Worm (Caenorhabditis elegans) whole organism, young adult: ENCODE measurements around the gene chc-1.

Experiments used
- B0019.2 ChIP-seq: fragments of 200-800 bp; sonication (Bioruptor generic); conservative IDR thresholded peaks from 2 replicates; pipeline ENCODE4 v1.3.6; 2022; ENCODE audit warnings: missing genetic modification reagents, missing genetic modification characterization, missing compliant biosample characterization
- B0336.3 ChIP-seq: fragments of 200-800 bp; sonication (Bioruptor generic); IDR thresholded peaks from 2 replicates; pipeline ENCODE4 v1.3.6; 2022; ENCODE audit warnings: missing genetic modification characterization, missing compliant biosample characterization
- C06A6.2 ChIP-seq: fragments of 200-800 bp; sonication (Bioruptor generic); conservative IDR thresholded peaks from 2 replicates; pipeline ENCODE4 v1.3.6; 2022; ENCODE audit warnings: missing genetic modification characterization, missing compliant biosample characterization
- F10E7.11 ChIP-seq: sonication (generic microtip); optimal IDR thresholded peaks from 2 replicates; lab custom pipeline; 2017; ENCODE audit warnings: mild to moderate bottlenecking, missing genetic modification characterization, moderate library complexity, missing compliant biosample characterization
- F33H1.4 ChIP-seq: fragments of 200-800 bp; sonication (Bioruptor generic); IDR thresholded peaks from 2 replicates; pipeline ENCODE4 v1.3.6; 2022; ENCODE audit warnings: missing genetic modification reagents, missing genetic modification characterization, missing compliant biosample characterization
- F49E8.2 ChIP-seq: sonication (generic microtip); optimal IDR thresholded peaks from 3 replicates; lab custom pipeline; 2017; ENCODE audit warnings: missing genetic modification characterization, mild to moderate bottlenecking, missing compliant biosample characterization, antibody characterized with exemption, moderate library complexity; ENCODE audit not compliant: insufficient read depth
- T26A5.8 ChIP-seq: sonication (generic microtip); optimal IDR thresholded peaks from 2 replicates; lab custom pipeline; 2016; ENCODE audit warnings: missing genetic modification characterization, missing compliant biosample characterization
- Y53F4B.3 ChIP-seq: fragments of 200-800 bp; sonication (Bioruptor generic); IDR thresholded peaks from 2 replicates; pipeline ENCODE4 v1.3.6; 2022; ENCODE audit warnings: missing genetic modification reagents, missing genetic modification characterization, missing compliant biosample characterization
- Y67H2A.10 ChIP-seq: fragments of 200-800 bp; sonication (Bioruptor generic); conservative IDR thresholded peaks from 2 replicates; pipeline ENCODE4 v1.3.6; 2022; ENCODE audit warnings: missing genetic modification reagents, missing genetic modification characterization, missing compliant biosample characterization
- ZK185.1 ChIP-seq: sonication (generic microtip); optimal IDR thresholded peaks from 2 replicates; lab custom pipeline; 2016; ENCODE audit warnings: mild to moderate bottlenecking, missing genetic modification characterization, missing compliant biosample characterization; ENCODE audit not compliant: poor library complexity, severe bottlenecking
- ama-1 ChIP-seq, 3 experiments: fragments of 150-350 bp in 1 of 3; sonication (generic microtip) in 2 of 3; optimal IDR thresholded peaks; 2 replicates each; lab custom pipeline; 2014 to 2018; ENCODE audit warnings: missing biosample characterization in 2 of 3, missing genetic modification characterization in 2 of 3, missing genetic modification reagents in 2 of 3
- aptf-3 ChIP-seq: fragments of 200-800 bp; sonication (Bioruptor generic); IDR thresholded peaks from 2 replicates; pipeline ENCODE4 v1.3.6; 2022; ENCODE audit warnings: missing genetic modification characterization, missing compliant biosample characterization
- athp-1 ChIP-seq: sonication (generic microtip); optimal IDR thresholded peaks from 2 replicates; lab custom pipeline; 2017; ENCODE audit warnings: mild to moderate bottlenecking, missing genetic modification characterization, missing compliant biosample characterization
- attf-5 ChIP-seq: fragments of 200-800 bp; sonication (Bioruptor generic); optimal IDR thresholded peaks from 2 replicates; lab custom pipeline; 2018; ENCODE audit warnings: mild to moderate bottlenecking, missing genetic modification characterization, missing compliant biosample characterization
- ceh-91 ChIP-seq: fragments of 200-800 bp; sonication (Bioruptor generic); IDR thresholded peaks from 2 replicates; pipeline ENCODE4 v1.3.6; 2022; ENCODE audit warnings: missing genetic modification reagents, missing genetic modification characterization, missing compliant biosample characterization
- chd-7 ChIP-seq: sonication (generic microtip); optimal IDR thresholded peaks from 2 replicates; lab custom pipeline; 2016; ENCODE audit warnings: mild to moderate bottlenecking, missing genetic modification characterization, moderate library complexity, missing compliant biosample characterization
- dox-1 ChIP-seq: fragments of 200-800 bp; sonication (Bioruptor generic); IDR thresholded peaks from 2 replicates; pipeline ENCODE4 v1.3.6; 2022; ENCODE audit warnings: missing genetic modification reagents, missing genetic modification characterization, missing compliant biosample characterization
- dpff-1 ChIP-seq: sonication (generic microtip); optimal IDR thresholded peaks from 2 replicates; lab custom pipeline; 2017; ENCODE audit warnings: mild to moderate bottlenecking, missing genetic modification characterization, missing compliant biosample characterization
- hlh-12 ChIP-seq: sonication (generic microtip); optimal IDR thresholded peaks from 2 replicates; lab custom pipeline; 2016; ENCODE audit warnings: missing genetic modification characterization, missing compliant biosample characterization
- hlh-26 ChIP-seq: fragments of 200-800 bp; sonication (Bioruptor generic); conservative IDR thresholded peaks from 2 replicates; pipeline ENCODE4 v1.3.6; 2022; ENCODE audit warnings: missing genetic modification reagents, missing genetic modification characterization, missing compliant biosample characterization
- hrde-1 ChIP-seq: sonication (generic microtip); optimal IDR thresholded peaks from 2 replicates; lab custom pipeline; 2016; ENCODE audit warnings: missing genetic modification characterization, mild to moderate bottlenecking, missing compliant biosample characterization, moderate library complexity, missing genotype, missing genetic modification reagents, borderline replicate concordance
- lin-26 ChIP-seq: fragments of 200-800 bp; sonication (Bioruptor generic); IDR thresholded peaks from 2 replicates; pipeline ENCODE4 v1.3.6; 2022; ENCODE audit warnings: missing genetic modification reagents, missing genetic modification characterization, missing compliant biosample characterization
- lin-35 ChIP-seq, 3 experiments: fragments of 150-350 bp in 2 of 3; sonication (generic microtip) in 1 of 3; optimal IDR thresholded peaks; 2 replicates each; lab custom pipeline; 2014 to 2018; ENCODE audit warnings: missing biosample characterization in 3 of 3, missing genetic modification characterization in 3 of 3, missing genetic modification reagents in 3 of 3
- lin-40 ChIP-seq: sonication (generic microtip); optimal IDR thresholded peaks from 2 replicates; lab custom pipeline; 2016; ENCODE audit warnings: missing genetic modification characterization, mild to moderate bottlenecking, missing compliant biosample characterization, missing genotype, missing genetic modification reagents
- madf-6 ChIP-seq: fragments of 200-800 bp; sonication (Bioruptor generic); IDR thresholded peaks from 2 replicates; pipeline ENCODE4 v1.3.6; 2022; ENCODE audit warnings: missing genetic modification reagents, missing genetic modification characterization, missing compliant biosample characterization
- mcd-1 ChIP-seq: fragments of 200-800 bp; sonication (Bioruptor generic); IDR thresholded peaks from 2 replicates; pipeline ENCODE4 v1.3.6; 2022; ENCODE audit warnings: missing genetic modification reagents, missing genetic modification characterization, missing compliant biosample characterization
- mel-28 ChIP-seq: sonication (generic microtip); optimal IDR thresholded peaks from 2 replicates; lab custom pipeline; 2016; ENCODE audit warnings: borderline replicate concordance, mild to moderate bottlenecking, missing genetic modification characterization, missing compliant biosample characterization
- mes-4 ChIP-seq: sonication (generic microtip); optimal IDR thresholded peaks from 2 replicates; lab custom pipeline; 2016; ENCODE audit warnings: missing genotype, missing genetic modification characterization, missing compliant biosample characterization
- nfya-1 ChIP-seq: sonication (generic microtip); optimal IDR thresholded peaks from 2 replicates; lab custom pipeline; 2017; ENCODE audit warnings: antibody characterized with exemption, missing compliant biosample characterization, missing genetic modification characterization, borderline replicate concordance; ENCODE audit not compliant: insufficient read depth
- nfyb-1 ChIP-seq: fragments of 200-800 bp; sonication (Bioruptor generic); IDR thresholded peaks from 2 replicates; pipeline ENCODE4 v1.3.6; 2022; ENCODE audit warnings: missing genetic modification reagents, missing genetic modification characterization, missing compliant biosample characterization
- pbrm-1 ChIP-seq: fragments of 200-800 bp; sonication (Bioruptor generic); IDR thresholded peaks from 2 replicates; pipeline ENCODE4 v1.3.6; 2022; ENCODE audit warnings: missing genetic modification reagents, missing genetic modification characterization, missing compliant biosample characterization
- rcor-1 ChIP-seq: fragments of 200-800 bp; sonication (Bioruptor generic); IDR thresholded peaks from 2 replicates; pipeline ENCODE4 v1.3.6; 2022; ENCODE audit warnings: missing genetic modification reagents, missing genetic modification characterization, missing compliant biosample characterization
- sdz-38 ChIP-seq: sonication (generic microtip); optimal IDR thresholded peaks from 2 replicates; lab custom pipeline; 2016; ENCODE audit warnings: missing genotype, missing genetic modification characterization, missing compliant biosample characterization
- snpc-1.3 ChIP-seq: sonication (generic microtip); optimal IDR thresholded peaks from 2 replicates; lab custom pipeline; 2017; ENCODE audit warnings: missing genetic modification characterization, mild to moderate bottlenecking, missing compliant biosample characterization, antibody characterized with exemption, moderate library complexity, missing genotype, missing genetic modification reagents; ENCODE audit not compliant: insufficient read depth
- sptf-2 ChIP-seq: fragments of 200-800 bp; sonication (Bioruptor generic); optimal IDR thresholded peaks from 2 replicates; lab custom pipeline; 2018; ENCODE audit warnings: mild to moderate bottlenecking, missing genetic modification characterization, missing compliant biosample characterization
- tbx-9 ChIP-seq: sonication (generic microtip); optimal IDR thresholded peaks from 2 replicates; lab custom pipeline; 2016; ENCODE audit warnings: borderline replicate concordance, missing genetic modification characterization, inconsistent platforms, missing compliant biosample characterization
- unc-62 ChIP-seq: fragments of 150-350 bp; optimal IDR thresholded peaks from 2 replicates; lab custom pipeline; 2014; ENCODE audit warnings: missing biosample characterization, missing genetic modification reagents, missing genetic modification characterization
- ztf-18 ChIP-seq: sonication (generic microtip); optimal IDR thresholded peaks from 2 replicates; lab custom pipeline; 2016; ENCODE audit warnings: missing genotype, mild to moderate bottlenecking, missing genetic modification characterization, missing compliant biosample characterization
- ztf-22 ChIP-seq: fragments of 200-800 bp; sonication (Bioruptor generic); optimal IDR thresholded peaks from 2 replicates; lab custom pipeline; 2018; ENCODE audit warnings: mild to moderate bottlenecking, missing genetic modification characterization, moderate library complexity, missing compliant biosample characterization
- ztf-25 ChIP-seq: fragments of 200-800 bp; sonication (Bioruptor generic); IDR thresholded peaks from 2 replicates; pipeline ENCODE4 v1.3.6; 2022; ENCODE audit warnings: missing genetic modification reagents, missing genetic modification characterization, missing compliant biosample characterization

The chc-1 gene

DNA sequence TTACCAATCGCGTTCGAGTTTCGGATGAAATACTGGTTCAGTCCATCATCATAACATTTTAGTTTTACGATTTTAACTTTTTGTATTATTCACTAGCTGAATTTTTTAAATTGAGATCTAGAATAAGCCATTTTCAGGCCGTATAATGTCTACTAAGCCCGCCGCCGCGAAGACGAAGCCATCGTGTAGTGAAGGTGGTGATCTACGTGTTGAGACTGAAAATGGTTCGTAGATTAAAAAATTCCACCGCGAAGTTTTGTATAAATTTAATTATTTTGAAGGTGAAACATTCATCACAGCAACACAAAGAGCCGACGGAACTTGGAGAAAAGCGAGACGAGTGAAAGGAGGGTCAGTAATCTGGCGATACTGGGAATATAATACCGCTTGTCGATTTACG, 6.1 kb downstream of the chc-1 start, which contains the start of gene T20G5.9 (continued):
- no peak for TF ChIP-seq ztf-25 (GFP tag; lab: Robert Waterston, UW)
- no peak for TF ChIP-seq F49E8.2 (tag; lab: Kevin White, UChicago)
- no peak for TF ChIP-seq ztf-18 (tag; lab: Kevin White, UChicago)
- TF ChIP-seq ceh-91: peak; percentile 49; the same call in 1 of the 2 replicates
- 0 out of 2 replicates have a peak, but pooled peaks have one; percentile 11 for TF ChIP-seq B0336.3 (GFP tag; lab: Robert Waterston, UW)
- TF ChIP-seq F33H1.4: peak; percentile 42; the same call in 1 of the 2 replicates
- TF ChIP-seq ama-1 (optimal IDR thresholded peaks at IDR 0.05; lab: Kevin White, UChicago): peak; percentile 31
- TF ChIP-seq ama-1 (GFP tag; optimal IDR thresholded peaks at IDR 0.05; lab: Kevin White, UChicago): peak in 1 of 2 experiments; percentile 19
- no peak for TF ChIP-seq mes-4 (tag; lab: Kevin White, UChicago)
- no peak for TF ChIP-seq sptf-2 (GFP tag; lab: Kevin White, UChicago)
- TF ChIP-seq lin-26: peak; percentile 36; the same call in 1 of the 2 replicates
- TF ChIP-seq hlh-26 (GFP tag; lab: Robert Waterston, UW): no peak
- 0 out of 2 replicates have a peak, but pooled peaks have one; percentile 20 for TF ChIP-seq B0019.2 (GFP tag; lab: Robert Waterston, UW)
- TF ChIP-seq madf-6 (GFP tag; lab: Robert Waterston, UW): peak; percentile 87
- TF ChIP-seq rcor-1 (GFP tag; lab: Robert Waterston, UW): peak; percentile 16; the same call in 1 of the 2 replicates
- no peak for TF ChIP-seq T26A5.8 (tag; lab: Kevin White, UChicago)
- peak; percentile 44 for TF ChIP-seq chd-7
- TF ChIP-seq nfyb-1 (GFP tag; lab: Robert Waterston, UW): 0 out of 2 replicates have a peak, but pooled peaks have one; percentile 49
- TF ChIP-seq athp-1 (tag; lab: Kevin White, UChicago): peak; percentile 57
- no peak for TF ChIP-seq C06A6.2
- TF ChIP-seq attf-5 (GFP tag; lab: Kevin White, UChicago): no peak
- no peak for TF ChIP-seq unc-62 (GFP tag; lab: Kevin White, UChicago)
- no peak for TF ChIP-seq mel-28
- no peak for TF ChIP-seq dpff-1
- TF ChIP-seq Y67H2A.10 (GFP tag; lab: Robert Waterston, UW): no peak
- no peak for TF ChIP-seq pbrm-1 (GFP tag; lab: Robert Waterston, UW)
- no peak for TF ChIP-seq lin-40
- TF ChIP-seq Y53F4B.3 (GFP tag; lab: Robert Waterston, UW): no peak
- no peak for TF ChIP-seq ZK185.1 (tag; lab: Kevin White, UChicago)
- TF ChIP-seq sdz-38 (tag; lab: Kevin White, UChicago): no peak
- TF ChIP-seq lin-35 (GFP tag; optimal IDR thresholded peaks at IDR 0.05; lab: Kevin White, UChicago): no peak
- no peak for TF ChIP-seq tbx-9 (tag; lab: Kevin White, UChicago)
- 0 out of 2 replicates have a peak, but pooled peaks have one; percentile 25 for TF ChIP-seq mcd-1 (GFP tag; lab: Robert Waterston, UW)
- no peak for TF ChIP-seq dox-1 (GFP tag; lab: Robert Waterston, UW)
- no peak for TF ChIP-seq ztf-22
- no peak for TF ChIP-seq aptf-3 (GFP tag; lab: Robert Waterston, UW)
- TF ChIP-seq F10E7.11 (tag; lab: Kevin White, UChicago): no peak
- no peak for TF ChIP-seq snpc-1.3 (tag; lab: Kevin White, UChicago)
- peak; percentile 61 for TF ChIP-seq hrde-1 (tag; lab: Kevin White, UChicago)
- no peak for TF ChIP-seq hlh-12 (tag; lab: Kevin White, UChicago)
- TF ChIP-seq nfya-1 (tag; lab: Kevin White, UChicago): no peak
